Fruit fly (Drosophila melanogaster): ENCODE measurements around the gene lush.

lush gene

dm6 chr3L:19557996-19558375 lies 47.9 kb downstream of the lush start (continued):
- TF ChIP-seq Lpt (GFP tag; optimal IDR thresholded peaks at IDR 0.05) = peak; percentile 84
- no peak for TF ChIP-seq CG16815 (GFP tag; optimal IDR thresholded peaks at IDR 0.05)
- TF ChIP-seq kni (GFP tag; optimal IDR thresholded peaks at IDR 0.05) = peak; percentile 97
- TF ChIP-seq cg (GFP tag; optimal IDR thresholded peaks at IDR 0.05) = peak; percentile 68
- TF ChIP-seq bigmax (GFP tag; optimal IDR thresholded peaks at IDR 0.05) = no peak
- TF ChIP-seq CG14667 (GFP tag; IDR thresholded peaks at IDR 0.05) = no peak
- TF ChIP-seq insv (GFP tag; optimal IDR thresholded peaks at IDR 0.05) = no peak
- TF ChIP-seq tll (GFP tag; optimal IDR thresholded peaks at IDR 0.05) = peak in 1 of 2 experiments; percentile 66
- TF ChIP-seq Hsf (GFP tag; optimal IDR thresholded peaks at IDR 0.05) = no peak
- TF ChIP-seq gsb-n (tag; optimal IDR thresholded peaks at IDR 0.05) = no peak
- TF ChIP-seq ttk (GFP tag; IDR thresholded peaks at IDR 0.05) = no peak
- no peak for TF ChIP-seq Dad (GFP tag; optimal IDR thresholded peaks at IDR 0.05)
- no peak for TF ChIP-seq bsh (GFP tag; optimal IDR thresholded peaks at IDR 0.05)
- no peak for TF ChIP-seq CG11085 (GFP tag; IDR thresholded peaks at IDR 0.05)
- no peak for TF ChIP-seq lab (GFP tag; optimal IDR thresholded peaks at IDR 0.05)
- no peak for TF ChIP-seq lilli (GFP tag; optimal IDR thresholded peaks at IDR 0.05)
- no peak for TF ChIP-seq grn (GFP tag; optimal IDR thresholded peaks at IDR 0.05)
- no peak for TF ChIP-seq pan (optimal IDR thresholded peaks at IDR 0.05)
- no peak for TF ChIP-seq pan (GFP tag; optimal IDR thresholded peaks at IDR 0.05 in 1 of 2, IDR thresholded peaks at IDR 0.05 in 1 of 2)
- peak; percentile 85 for TF ChIP-seq D (optimal IDR thresholded peaks at IDR 0.05)
- TF ChIP-seq D (GFP tag; optimal IDR thresholded peaks at IDR 0.05) = no peak
- no peak for TF ChIP-seq CG7963 (GFP tag; IDR thresholded peaks at IDR 0.05; ENCODE audit: partially characterized antibody)
- no peak for TF ChIP-seq Mes4 (GFP tag; optimal IDR thresholded peaks at IDR 0.05)

- TF ChIP-seq al (GFP tag; IDR thresholded peaks at IDR 0.05) = no peak
- no peak for TF ChIP-seq Blimp-1 (GFP tag; optimal IDR thresholded peaks at IDR 0.05)
- no peak for TF ChIP-seq esg (GFP tag; conservative IDR thresholded peaks at IDR 0.05)
- 0 out of 4 replicates have a peak, but pooled peaks have one; percentile 63 for TF ChIP-seq chinmo (GFP tag; IDR thresholded peaks at IDR 0.05; ENCODE audit: partially characterized antibody)
- TF ChIP-seq CG14050 (GFP tag; IDR thresholded peaks at IDR 0.05) = no peak
- no peak for TF ChIP-seq cg (GFP tag; optimal IDR thresholded peaks at IDR 0.05)
- TF ChIP-seq C15 (GFP tag; IDR thresholded peaks at IDR 0.05) = no peak
- TF ChIP-seq CG10979 (tag; optimal IDR thresholded peaks at IDR 0.05) = peak; percentile 67
- TF ChIP-seq ranshi (GFP tag; IDR thresholded peaks at IDR 0.05) = no peak
- no peak for TF ChIP-seq ro (GFP tag; IDR thresholded peaks at IDR 0.05)
- TF ChIP-seq Xbp1 (GFP tag; optimal IDR thresholded peaks at IDR 0.05) = no peak
- no peak for TF ChIP-seq seq (GFP tag; IDR thresholded peaks at IDR 0.05)
- TF ChIP-seq tio (GFP tag; optimal IDR thresholded peaks at IDR 0.05) = peak; percentile 13
- TF ChIP-seq CG3065 (GFP tag; optimal IDR thresholded peaks at IDR 0.05) = no peak
- TF ChIP-seq grau (tag; optimal IDR thresholded peaks at IDR 0.05) = peak; percentile 38
- no peak for TF ChIP-seq Hr3 (GFP tag; optimal IDR thresholded peaks at IDR 0.05)
- peak; percentile 58 for TF ChIP-seq gsb-n (tag; optimal IDR thresholded peaks at IDR 0.05)
- TF ChIP-seq pho (GFP tag; optimal IDR thresholded peaks at IDR 0.05) = no peak
- TF ChIP-seq Ssrp (tag; optimal IDR thresholded peaks at IDR 0.05) = peak; percentile 37
- TF ChIP-seq CG4707 (GFP tag; optimal IDR thresholded peaks at IDR 0.05) = no peak
- TF ChIP-seq CG10209 (GFP tag; optimal IDR thresholded peaks at IDR 0.05) = peak; percentile 26
- no peak for TF ChIP-seq danr (GFP tag; IDR thresholded peaks at IDR 0.05)
- TF ChIP-seq CG6689 (GFP tag; IDR thresholded peaks at IDR 0.05) = 0 out of 2 replicates have a peak, but pooled peaks have one; percentile 5
- no peak for TF ChIP-seq CG13894 (tag; optimal IDR thresholded peaks at IDR 0.05)
- TF ChIP-seq Stat92E (GFP tag; optimal IDR thresholded peaks at IDR 0.05) = peak in 1 of 3 experiments; percentile 9
- TF ChIP-seq CG9797 (GFP tag; optimal IDR thresholded peaks at IDR 0.05) = no peak
- TF ChIP-seq CG13123 (GFP tag; optimal IDR thresholded peaks at IDR 0.05) = no peak
- peak; percentile 38 for TF ChIP-seq D19A (tag; optimal IDR thresholded peaks at IDR 0.05)
Observed at dm6 chr3L:19557197-19557995, 48.5 kb downstream of the lush start.
